Fruit fly (Drosophila melanogaster): ENCODE data around the gene Spn27A.

DNA sequence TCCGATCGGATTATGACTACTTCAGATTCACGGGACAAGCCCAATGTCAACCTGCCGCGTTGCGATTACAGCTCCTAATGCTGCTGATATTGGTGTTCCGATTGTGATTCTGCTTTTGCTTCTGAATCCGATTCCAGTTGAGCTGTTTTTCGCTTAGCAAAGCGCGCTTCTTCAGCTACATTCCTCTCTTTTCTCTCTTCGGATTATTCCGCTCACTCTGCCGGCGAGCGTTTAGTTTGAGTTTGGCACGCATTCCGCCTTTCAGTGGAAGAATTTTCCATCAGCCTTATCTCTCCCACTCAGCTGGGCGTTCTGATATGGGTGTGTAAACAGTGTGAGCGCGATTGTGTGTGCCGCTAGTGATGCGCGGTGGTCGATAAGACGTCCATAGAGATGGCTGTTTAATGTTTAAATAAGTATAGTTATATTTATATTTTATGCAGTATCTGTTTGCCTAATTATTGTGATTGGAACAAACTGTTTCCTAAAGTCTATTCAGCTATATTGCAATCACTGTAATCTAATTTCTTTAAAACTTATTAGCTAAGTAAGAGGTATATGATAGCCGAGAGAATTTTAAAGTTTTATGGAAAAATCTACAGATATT lies 5.3 kb downstream of the Spn27A start, which contains the start of gene Galt:
- TF ChIP-seq dsf (GFP tag; optimal IDR thresholded peaks at IDR 0.05; ENCODE audit: borderline replicate concordance): no peak
- no peak for TF ChIP-seq jim (GFP tag; optimal IDR thresholded peaks at IDR 0.05)
- no peak for TF ChIP-seq pan (optimal IDR thresholded peaks at IDR 0.05)
- no peak for TF ChIP-seq usp (GFP tag; optimal IDR thresholded peaks at IDR 0.05)
- no peak for TF ChIP-seq Rel (GFP tag; optimal IDR thresholded peaks at IDR 0.05)
- TF ChIP-seq Rel (tag; optimal IDR thresholded peaks at IDR 0.05): peak; percentile 29
- TF ChIP-seq br (GFP tag; optimal IDR thresholded peaks at IDR 0.05): peak; percentile 18
- no peak for TF ChIP-seq GATAd (GFP tag; optimal IDR thresholded peaks at IDR 0.05)
- no peak for TF ChIP-seq sv (GFP tag; optimal IDR thresholded peaks at IDR 0.05)
- no peak for TF ChIP-seq dmrt93B (GFP tag; optimal IDR thresholded peaks at IDR 0.05)
- peak; percentile 36 for TF ChIP-seq psq (GFP tag; optimal IDR thresholded peaks at IDR 0.05)
- peak; percentile 4 for TF ChIP-seq CG9705 (GFP tag; optimal IDR thresholded peaks at IDR 0.05)
- no peak for TF ChIP-seq Vsx2 (GFP tag; optimal IDR thresholded peaks at IDR 0.05; ENCODE audit: partially characterized antibody)
